Worm (Caenorhabditis elegans) whole organism, midembryonic: ENCODE measurements around the gene sand-1.

Experiments
- T22C8.4 ChIP-seq: fragments of 200-800 bp; sonication (Bioruptor generic); IDR thresholded peaks from 2 replicates; pipeline ENCODE4 v1.3.6; 2022; ENCODE audit warnings: missing genetic modification characterization, missing compliant biosample characterization
- cog-1 ChIP-seq: sonication (generic microtip); optimal IDR thresholded peaks from 2 replicates; lab custom pipeline; 2016; ENCODE audit warnings: missing genetic modification characterization, missing compliant biosample characterization
- flt-1 ChIP-seq: fragments of 200-800 bp; sonication (Bioruptor generic); IDR thresholded peaks from 2 replicates; pipeline ENCODE4 v1.3.6; 2022; ENCODE audit warnings: missing genetic modification characterization, missing compliant biosample characterization
- klf-2 ChIP-seq: fragments of 200-800 bp; sonication (Bioruptor generic); conservative IDR thresholded peaks from 2 replicates; pipeline ENCODE4 v1.3.6; 2022; ENCODE audit warnings: missing genetic modification reagents, missing genetic modification characterization, missing compliant biosample characterization
- med-1 ChIP-seq: sonication (generic microtip); optimal IDR thresholded peaks from 2 replicates; lab custom pipeline; 2017; ENCODE audit warnings: missing genetic modification characterization, mild to moderate bottlenecking, missing compliant biosample characterization, antibody characterized with exemption, missing genetic modification reagents; ENCODE audit not compliant: insufficient read depth
- ref-1 ChIP-seq: fragments of 200-800 bp; sonication (Bioruptor generic); conservative IDR thresholded peaks from 2 replicates; pipeline ENCODE4 v1.3.6; 2022; ENCODE audit warnings: missing genetic modification reagents, missing genetic modification characterization, missing compliant biosample characterization
- tab-1 ChIP-seq: fragments of 200-800 bp; sonication (Bioruptor generic); IDR thresholded peaks from 2 replicates; pipeline ENCODE4 v1.3.6; 2022; ENCODE audit warnings: missing genetic modification characterization, missing compliant biosample characterization
- ztf-23 ChIP-seq: fragments of 200-800 bp; sonication (Bioruptor generic); IDR thresholded peaks from 2 replicates; pipeline ENCODE4 v1.3.6; 2022; ENCODE audit warnings: missing genetic modification reagents, missing genetic modification characterization, missing compliant biosample characterization
- ztf-29 ChIP-seq: fragments of 200-800 bp; sonication (Bioruptor generic); IDR thresholded peaks from 2 replicates; pipeline ENCODE4 v1.3.6; 2022; ENCODE audit warnings: missing genetic modification reagents, missing genetic modification characterization, missing compliant biosample characterization

Gene sand-1

ce11 chrIV:5393566-5393965, 26.9 kb downstream of the sand-1 start:
- TF ChIP-seq ref-1, result no peak
- no peak for TF ChIP-seq T22C8.4 (GFP tag; lab: Robert Waterston, UW)
- TF ChIP-seq ztf-29 (GFP tag; lab: Robert Waterston, UW), result no peak
- no peak for TF ChIP-seq cog-1 (tag; lab: Kevin White, UChicago)
- no peak for TF ChIP-seq tab-1 (GFP tag; lab: Robert Waterston, UW)
- no peak for TF ChIP-seq klf-2 (GFP tag; lab: Robert Waterston, UW)
- no peak for TF ChIP-seq ztf-23 (GFP tag; lab: Robert Waterston, UW)
- no peak for TF ChIP-seq flt-1 (GFP tag; lab: Robert Waterston, UW)
- TF ChIP-seq med-1 (GFP tag; lab: Kevin White, UChicago), result no peak

ce11 chrIV:5394687-5395086, 28.0 kb downstream of the sand-1 start, which contains the start of the genes perm-3 and swsn-6:
Gene perm-3, minus strand, starts transcription at chrIV:5394804.
Gene swsn-6, plus strand, starts transcription at chrIV:5395033.
- TF ChIP-seq tab-1 (GFP tag; lab: Robert Waterston, UW) (no peak), flt-1 (GFP tag; lab: Robert Waterston, UW) (peak; percentile 66; the same call in 1 of the 2 replicates), T22C8.4 (GFP tag; lab: Robert Waterston, UW) (peak; percentile 85; the same call in 1 of the 2 replicates), ztf-29 (GFP tag; lab: Robert Waterston, UW) (no peak)

- TF ChIP-seq cog-1 (tag; lab: Kevin White, UChicago) (no peak), flt-1 (GFP tag; lab: Robert Waterston, UW) (no peak), ztf-23 (GFP tag; lab: Robert Waterston, UW) (no peak), T22C8.4 (GFP tag; lab: Robert Waterston, UW) (no peak), tab-1 (GFP tag; lab: Robert Waterston, UW) (no peak), klf-2 (GFP tag; lab: Robert Waterston, UW) (no peak), ref-1 (no peak), med-1 (GFP tag; lab: Kevin White, UChicago) (no peak), ztf-29 (GFP tag; lab: Robert Waterston, UW) (no peak)
Observed at ce11 chrIV:5396769-5397168, 30.1 kb downstream of the sand-1 start, which contains the start of gene ZK616.3. Gene ZK616.3, plus strand, starts transcription at chrIV:5397069.

- TF ChIP-seq klf-2 (GFP tag; lab: Robert Waterston, UW), result no peak
- no peak for TF ChIP-seq ref-1
- no peak for TF ChIP-seq tab-1 (GFP tag; lab: Robert Waterston, UW)
- TF ChIP-seq ztf-23 (GFP tag; lab: Robert Waterston, UW), result no peak
- no peak for TF ChIP-seq T22C8.4 (GFP tag; lab: Robert Waterston, UW)
- TF ChIP-seq cog-1 (tag; lab: Kevin White, UChicago), result no peak
Observed at ce11 chrIV:5397539-5397938, 30.9 kb downstream of the sand-1 start, which contains the start of gene ZK616.2. Gene ZK616.2, plus strand, starts transcription at chrIV:5397839.

ce11 chrIV:5400609-5401008, 33.9 kb downstream of the sand-1 start, which contains the start of gene ZK616.1:
Gene ZK616.1, plus strand, starts transcription at chrIV:5400909.
- TF ChIP-seq ztf-23 (GFP tag; lab: Robert Waterston, UW) (no peak), T22C8.4 (GFP tag; lab: Robert Waterston, UW) (no peak), med-1 (GFP tag; lab: Kevin White, UChicago) (no peak), ref-1 (no peak), flt-1 (GFP tag; lab: Robert Waterston, UW) (no peak), tab-1 (GFP tag; lab: Robert Waterston, UW) (no peak), ztf-29 (GFP tag; lab: Robert Waterston, UW) (no peak), klf-2 (GFP tag; lab: Robert Waterston, UW) (no peak), cog-1 (tag; lab: Kevin White, UChicago) (no peak)

ce11 chrIV:5405345-5405744, 38.7 kb downstream of the sand-1 start, which contains the start of gene ZK616.61:
Gene ZK616.61, plus strand, starts transcription at chrIV:5405645.
- no peak for TF ChIP-seq med-1 (GFP tag; lab: Kevin White, UChicago)
- TF ChIP-seq cog-1 (tag; lab: Kevin White, UChicago), result no peak
- TF ChIP-seq klf-2 (GFP tag; lab: Robert Waterston, UW), result no peak
- TF ChIP-seq ref-1, result no peak
- no peak for TF ChIP-seq ztf-29 (GFP tag; lab: Robert Waterston, UW)
- TF ChIP-seq tab-1 (GFP tag; lab: Robert Waterston, UW), result no peak
- no peak for TF ChIP-seq ztf-23 (GFP tag; lab: Robert Waterston, UW)
- no peak for TF ChIP-seq T22C8.4 (GFP tag; lab: Robert Waterston, UW)
- no peak for TF ChIP-seq flt-1 (GFP tag; lab: Robert Waterston, UW)

ce11 chrIV:5409112-5409511, 42.4 kb downstream of the sand-1 start:
- TF ChIP-seq ref-1 (no peak), ztf-23 (GFP tag; lab: Robert Waterston, UW) (no peak), T22C8.4 (GFP tag; lab: Robert Waterston, UW) (no peak), cog-1 (tag; lab: Kevin White, UChicago) (no peak)

ce11 chrIV:5411120-5411519, 44.5 kb downstream of the sand-1 start, which contains the start of gene ZK616.65:
Gene ZK616.65, minus strand, starts transcription at chrIV:5411220.
- TF ChIP-seq tab-1 (GFP tag; lab: Robert Waterston, UW) (no peak), ztf-29 (GFP tag; lab: Robert Waterston, UW) (no peak), T22C8.4 (GFP tag; lab: Robert Waterston, UW) (no peak), ztf-23 (GFP tag; lab: Robert Waterston, UW) (no peak), cog-1 (tag; lab: Kevin White, UChicago) (no peak), flt-1 (GFP tag; lab: Robert Waterston, UW) (no peak), klf-2 (GFP tag; lab: Robert Waterston, UW) (no peak), ref-1 (no peak), med-1 (GFP tag; lab: Kevin White, UChicago) (no peak)

- no peak for TF ChIP-seq flt-1 (GFP tag; lab: Robert Waterston, UW)
- peak; percentile 61 for TF ChIP-seq T22C8.4 (GFP tag; lab: Robert Waterston, UW)
- TF ChIP-seq tab-1 (GFP tag; lab: Robert Waterston, UW), result no peak
Observed at ce11 chrIV:5411641-5412337, 45.1 kb downstream of the sand-1 start, which contains the start of gene ZK616.8. Gene ZK616.8, minus strand, starts transcription at chrIV:5412193.
